Fruit fly (Drosophila melanogaster) whole organism, embryonic: ENCODE results near the gene CG33267.
A peak's percentile ranks its signal among the peaks of the same experiment; 100 is the strongest.

Experiments
- Bdp1 ChIP-seq: fragments of 200-800 bp; sonication (Bioruptor generic); optimal IDR thresholded peaks from 3 replicates; lab custom pipeline; 2016; ENCODE audit warnings: missing biosample characterization, missing genetic modification characterization
- CG1024 ChIP-seq: fragments of 200-800 bp; sonication (Bioruptor generic); IDR thresholded peaks from 2 replicates; pipeline ENCODE4 v1.3.6; 2022; ENCODE audit warnings: missing biosample characterization, missing genetic modification characterization
- CG12155 ChIP-seq: fragments of 200-800 bp; sonication (Bioruptor generic); optimal IDR thresholded peaks from 3 replicates; lab custom pipeline; 2016; ENCODE audit warnings: missing biosample characterization, missing genetic modification characterization
- CG12659 ChIP-seq: fragments of 200-800 bp; sonication (Bioruptor generic); optimal IDR thresholded peaks from 3 replicates; lab custom pipeline; 2017; ENCODE audit warnings: mild to moderate bottlenecking, missing biosample characterization, missing genetic modification reagents, missing genetic modification characterization
- CG14014 ChIP-seq: fragments of 200-800 bp; sonication (Bioruptor generic); IDR thresholded peaks from 2 replicates; pipeline ENCODE4 v1.3.6; 2022; ENCODE audit warnings: missing biosample characterization, missing genetic modification characterization
- CG14050 ChIP-seq: fragments of 200-800 bp; sonication (Bioruptor generic); IDR thresholded peaks from 3 replicates; pipeline ENCODE4 v1.3.6; 2022; ENCODE audit warnings: missing biosample characterization, missing genetic modification characterization
- CG14441 ChIP-seq: fragments of 200-800 bp; sonication (Bioruptor generic); IDR thresholded peaks from 2 replicates; pipeline ENCODE4 v1.3.6; 2022; ENCODE audit warnings: missing biosample characterization, missing genetic modification characterization
- CG15269 ChIP-seq: fragments of 200-800 bp; sonication (Bioruptor generic); optimal IDR thresholded peaks from 2 replicates; lab custom pipeline; 2018; ENCODE audit warnings: missing biosample characterization, mild to moderate bottlenecking, missing genetic modification characterization, moderate library complexity
- CG18619 ChIP-seq: fragments of 200-800 bp; sonication (Bioruptor generic); optimal IDR thresholded peaks from 3 replicates; lab custom pipeline; 2017; ENCODE audit warnings: missing biosample characterization, mild to moderate bottlenecking, missing genetic modification characterization
- CG18764 ChIP-seq: fragments of 200-800 bp; sonication (Bioruptor generic); optimal IDR thresholded peaks from 3 replicates; lab custom pipeline; 2016; ENCODE audit warnings: missing biosample characterization, missing genetic modification characterization
- CG2120 ChIP-seq: fragments of 200-800 bp; sonication (Bioruptor generic); optimal IDR thresholded peaks from 3 replicates; lab custom pipeline; 2016; ENCODE audit warnings: missing biosample characterization, missing genetic modification characterization
- CG2678 ChIP-seq: fragments of 200-800 bp; sonication (Bioruptor generic); optimal IDR thresholded peaks from 3 replicates; lab custom pipeline; 2019; ENCODE audit warnings: missing biosample characterization, mild to moderate bottlenecking, missing genetic modification characterization, moderate library complexity
- CG2712 ChIP-seq: fragments of 200-800 bp; optimal IDR thresholded peaks from 3 replicates; lab custom pipeline; 2019; ENCODE audit warnings: missing biosample characterization, mild to moderate bottlenecking, missing genetic modification characterization, moderate library complexity
- CG3065 ChIP-seq: fragments of 200-800 bp; sonication (Bioruptor generic); optimal IDR thresholded peaks from 2 replicates; lab custom pipeline; 2016; ENCODE audit warnings: missing biosample characterization, missing genetic modification characterization
- CG32532 ChIP-seq: fragments of 200-800 bp; sonication (Bioruptor generic); IDR thresholded peaks from 2 replicates; pipeline ENCODE4 v1.3.6; 2022; ENCODE audit warnings: missing biosample characterization, missing genetic modification characterization
- CG3847 ChIP-seq: fragments of 200-800 bp; sonication (Bioruptor generic); IDR thresholded peaks from 2 replicates; pipeline ENCODE4 v1.3.6; 2022; ENCODE audit warnings: missing biosample characterization, missing genetic modification characterization
- CG4854 ChIP-seq: fragments of 200-800 bp; sonication (Bioruptor generic); optimal IDR thresholded peaks from 2 replicates; lab custom pipeline; 2016; ENCODE audit warnings: missing biosample characterization, missing genetic modification characterization, inconsistent platforms
- CG6175 ChIP-seq: fragments of 200-800 bp; sonication (Bioruptor generic); IDR thresholded peaks from 3 replicates; pipeline ENCODE4 v1.3.6; 2022; ENCODE audit warnings: missing biosample characterization, missing genetic modification characterization
- CG7556 ChIP-seq: fragments of 200-800 bp; sonication (Bioruptor generic); optimal IDR thresholded peaks from 2 replicates; lab custom pipeline; 2017; ENCODE audit warnings: missing biosample characterization, mild to moderate bottlenecking, missing genetic modification characterization
- CG7839 ChIP-seq: fragments of 200-800 bp; sonication (Bioruptor generic); optimal IDR thresholded peaks from 3 replicates; lab custom pipeline; 2018; ENCODE audit warnings: missing biosample characterization, mild to moderate bottlenecking, missing genetic modification characterization, moderate library complexity
- CG8924 ChIP-seq: fragments of 200-800 bp; optimal IDR thresholded peaks from 3 replicates; lab custom pipeline; 2019; ENCODE audit warnings: missing biosample characterization, mild to moderate bottlenecking, missing genetic modification characterization, moderate library complexity
- D19B ChIP-seq: fragments of 200-800 bp; sonication (Bioruptor generic); optimal IDR thresholded peaks from 2 replicates; lab custom pipeline; 2017; ENCODE audit warnings: missing biosample characterization, mild to moderate bottlenecking, missing genetic modification characterization
- Dek ChIP-seq: fragments of 200-800 bp; sonication (Bioruptor generic); optimal IDR thresholded peaks from 3 replicates; lab custom pipeline; 2019; ENCODE audit warnings: missing biosample characterization, mild to moderate bottlenecking, missing genetic modification characterization, moderate library complexity
- Dll ChIP-seq: fragments of 200-800 bp; sonication (Bioruptor generic); IDR thresholded peaks from 4 replicates; pipeline ENCODE4 v1.3.6; 2022; ENCODE audit warnings: missing biosample characterization, missing genetic modification characterization; ENCODE audit not compliant: partially characterized antibody
- Fer3 ChIP-seq: fragments of 200-800 bp; sonication (Bioruptor generic); optimal IDR thresholded peaks from 2 replicates; lab custom pipeline; 2018; ENCODE audit warnings: missing biosample characterization, mild to moderate bottlenecking, missing genetic modification characterization, moderate library complexity
- Hand ChIP-seq: fragments of 200-800 bp; sonication (Bioruptor generic); optimal IDR thresholded peaks from 2 replicates; lab custom pipeline; 2017; ENCODE audit warnings: mild to moderate bottlenecking, missing biosample characterization, missing genetic modification reagents, missing genetic modification characterization
- Hey ChIP-seq: fragments of 200-800 bp; sonication (Bioruptor generic); optimal IDR thresholded peaks from 3 replicates; lab custom pipeline; 2018; ENCODE audit warnings: missing biosample characterization, mild to moderate bottlenecking, missing genetic modification characterization
- Ravus ChIP-seq: fragments of 200-800 bp; sonication (Bioruptor generic); IDR thresholded peaks from 2 replicates; pipeline ENCODE4 v1.3.6; 2022; ENCODE audit warnings: missing biosample characterization, missing genetic modification characterization
- Rfx ChIP-seq: fragments of 200-800 bp; sonication (Bioruptor generic); IDR thresholded peaks from 2 replicates; pipeline ENCODE4 v1.3.6; 2022; ENCODE audit warnings: missing biosample characterization, missing genetic modification characterization
- Sox102F ChIP-seq: fragments of 200-800 bp; sonication (Bioruptor generic); optimal IDR thresholded peaks from 2 replicates; lab custom pipeline; 2018; ENCODE audit warnings: missing biosample characterization, mild to moderate bottlenecking, missing genetic modification characterization, moderate library complexity
- Ssrp ChIP-seq: fragments of 200-800 bp; sonication (Bioruptor generic); optimal IDR thresholded peaks from 2 replicates; lab custom pipeline; 2018; ENCODE audit warnings: missing biosample characterization, mild to moderate bottlenecking, missing genetic modification characterization, moderate library complexity
- Vsx1 ChIP-seq: fragments of 200-800 bp; sonication (Bioruptor generic); optimal IDR thresholded peaks from 2 replicates; lab custom pipeline; 2017; ENCODE audit warnings: missing biosample characterization, mild to moderate bottlenecking, missing genetic modification characterization, missing genetic modification reagents
- Xbp1 ChIP-seq: fragments of 200-800 bp; sonication (Bioruptor generic); optimal IDR thresholded peaks from 3 replicates; lab custom pipeline; 2016; ENCODE audit warnings: missing biosample characterization, mild to moderate bottlenecking, missing genetic modification characterization
- al ChIP-seq: fragments of 200-800 bp; sonication (Bioruptor generic); IDR thresholded peaks from 2 replicates; pipeline ENCODE4 v1.3.6; 2022; ENCODE audit warnings: missing biosample characterization, missing genetic modification characterization
- bbx ChIP-seq: fragments of 200-800 bp; sonication (Bioruptor generic); IDR thresholded peaks from 2 replicates; pipeline ENCODE4 v1.3.6; 2022; ENCODE audit warnings: missing biosample characterization, missing genetic modification characterization; ENCODE audit not compliant: partially characterized antibody
- chif ChIP-seq, 2 experiments: fragments of 200-800 bp; sonication (Bioruptor generic); optimal IDR thresholded peaks; 3 replicates each; lab custom pipeline; 2016; ENCODE audit warnings: missing biosample characterization in 2 of 2, missing genetic modification characterization in 2 of 2
- dpn ChIP-seq, 2 experiments: fragments of 200-800 bp; sonication (Bioruptor generic); optimal IDR thresholded peaks; 3 replicates each; lab custom pipeline; 2016; ENCODE audit warnings: missing biosample characterization in 2 of 2, missing genetic modification characterization in 2 of 2
- eve ChIP-seq, 2 experiments: fragments of >200 bp; optimal IDR thresholded peaks; 2 replicates each; lab custom pipeline; 2017; ENCODE audit warnings: missing biosample characterization in 2 of 2, missing genetic modification characterization in 2 of 2
- grau ChIP-seq: fragments of 200-800 bp; optimal IDR thresholded peaks from 3 replicates; lab custom pipeline; 2019; ENCODE audit warnings: missing biosample characterization, mild to moderate bottlenecking, missing genetic modification characterization, moderate library complexity
- lmd ChIP-seq: fragments of 200-800 bp; sonication (Bioruptor generic); IDR thresholded peaks from 2 replicates; pipeline ENCODE4 v1.3.6; 2022; ENCODE audit warnings: missing biosample characterization, missing genetic modification characterization
- mam ChIP-seq: fragments of 200-800 bp; sonication (Bioruptor generic); optimal IDR thresholded peaks from 3 replicates; lab custom pipeline; 2016; ENCODE audit warnings: missing biosample characterization, missing genetic modification characterization
- pho ChIP-seq: fragments of 200-800 bp; sonication (Bioruptor generic); optimal IDR thresholded peaks from 2 replicates; lab custom pipeline; 2016; ENCODE audit warnings: missing biosample characterization, missing genetic modification characterization
- row ChIP-seq: fragments of 200-800 bp; sonication (Bioruptor generic); IDR thresholded peaks from 3 replicates; pipeline ENCODE4 v1.3.6; 2022; ENCODE audit warnings: missing biosample characterization, missing genetic modification characterization
- run ChIP-seq: fragments of 200-800 bp; sonication (Bioruptor generic); optimal IDR thresholded peaks from 3 replicates; lab custom pipeline; 2018; ENCODE audit warnings: missing biosample characterization, mild to moderate bottlenecking, missing genetic modification characterization
- scrt ChIP-seq: fragments of 200-800 bp; sonication (Bioruptor generic); optimal IDR thresholded peaks from 2 replicates; lab custom pipeline; 2018; ENCODE audit warnings: missing biosample characterization, mild to moderate bottlenecking, missing genetic modification characterization, moderate library complexity
- sima ChIP-seq: fragments of 200-800 bp; sonication (Bioruptor generic); optimal IDR thresholded peaks from 2 replicates; lab custom pipeline; 2016; ENCODE audit warnings: missing biosample characterization, missing genetic modification characterization
- slbo ChIP-seq: fragments of 200-800 bp; sonication (Bioruptor generic); IDR thresholded peaks from 2 replicates; pipeline ENCODE4 v1.3.6; 2022; ENCODE audit warnings: missing biosample characterization, missing genetic modification characterization
- sna ChIP-seq: fragments of 200-800 bp; sonication (Bioruptor generic); IDR thresholded peaks from 2 replicates; pipeline ENCODE4 v1.3.6; 2022; ENCODE audit warnings: missing biosample characterization, missing genetic modification characterization; ENCODE audit not compliant: partially characterized antibody
- tio ChIP-seq: fragments of 200-800 bp; sonication (Bioruptor generic); optimal IDR thresholded peaks from 2 replicates; lab custom pipeline; 2017; ENCODE audit warnings: missing biosample characterization, missing genetic modification characterization, inconsistent platforms
- unpg ChIP-seq: fragments of 200-800 bp; sonication (Bioruptor generic); optimal IDR thresholded peaks from 3 replicates; lab custom pipeline; 2018; ENCODE audit warnings: missing biosample characterization, mild to moderate bottlenecking, missing genetic modification characterization, moderate library complexity

The CG33267 gene

DNA sequence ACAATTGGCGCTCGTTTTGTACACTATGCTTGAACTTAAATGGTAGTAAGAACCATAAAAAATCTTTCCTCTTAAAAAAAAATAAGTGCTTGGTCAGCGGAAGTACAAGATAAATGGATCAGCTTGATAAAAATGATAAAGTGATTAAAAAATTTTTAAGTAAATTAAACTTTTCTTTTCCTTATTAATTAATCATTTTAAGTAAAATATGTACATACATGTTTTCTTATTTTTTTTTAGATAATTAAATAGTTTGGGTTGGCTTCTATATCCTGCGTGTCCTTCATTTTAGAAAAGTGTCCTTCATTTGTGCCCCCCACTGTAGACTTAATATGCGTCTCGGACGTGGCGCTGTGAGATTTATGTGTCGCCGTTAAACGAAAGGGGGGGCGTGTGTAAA is 7.6 kb upstream of the CG33267 start:
- TF ChIP-seq CG12659 (GFP tag; lab: Kevin White, UChicago) = peak; percentile 25
- peak; percentile 65 for TF ChIP-seq CG2678 (tag; lab: Kevin White, UChicago)
- TF ChIP-seq pho (GFP tag; lab: Kevin White, UChicago) = peak; percentile 7
- TF ChIP-seq CG14441 = no peak
- TF ChIP-seq row (GFP tag; lab: Robert Waterston, UW) = peak; percentile 15; the same call in 1 of the 3 replicates
- TF ChIP-seq Ravus (GFP tag; lab: Robert Waterston, UW) = no peak
- peak; percentile 44 for TF ChIP-seq CG18619
- TF ChIP-seq lmd (GFP tag; lab: Robert Waterston, UW) = peak; percentile 18; the same call in 1 of the 2 replicates
- 0 out of 2 replicates have a peak, but pooled peaks have one; percentile 13 for TF ChIP-seq CG3847 (GFP tag; lab: Robert Waterston, UW)
- no peak for TF ChIP-seq Dll (GFP tag; lab: Robert Waterston, UW)
- TF ChIP-seq CG3065 (GFP tag; lab: Kevin White, UChicago) = no peak
- peak; percentile 7 for TF ChIP-seq D19B (GFP tag; lab: Kevin White, UChicago)
- peak in 1 of 2 experiments; percentile 24 for TF ChIP-seq dpn (GFP tag; optimal IDR thresholded peaks at IDR 0.05; lab: Kevin White, UChicago)
- TF ChIP-seq sima = no peak
- TF ChIP-seq CG2712 (tag; lab: Kevin White, UChicago) = peak; percentile 11
- peak; percentile 57 for TF ChIP-seq CG7839 (tag; lab: Kevin White, UChicago)
- peak in 1 of 2 experiments; percentile 38 for TF ChIP-seq eve (GFP tag; optimal IDR thresholded peaks at IDR 0.05; lab: Kevin White, UChicago)
- no peak for TF ChIP-seq CG18764 (GFP tag; lab: Kevin White, UChicago)
- no peak for TF ChIP-seq run (tag; lab: Kevin White, UChicago)
- peak; percentile 61 for TF ChIP-seq grau (tag; lab: Kevin White, UChicago)
- TF ChIP-seq Hey (tag; lab: Kevin White, UChicago) = no peak
- TF ChIP-seq CG15269 (tag; lab: Kevin White, UChicago) = peak; percentile 8
- peak; percentile 75 for TF ChIP-seq CG7556 (GFP tag; lab: Kevin White, UChicago)
- TF ChIP-seq CG4854 (GFP tag; lab: Kevin White, UChicago) = no peak
- TF ChIP-seq Fer3 (tag; lab: Kevin White, UChicago) = peak; percentile 30
- TF ChIP-seq CG1024 (GFP tag; lab: Robert Waterston, UW) = no peak
- no peak for TF ChIP-seq Bdp1 (GFP tag; lab: Kevin White, UChicago)
- TF ChIP-seq Xbp1 = peak; percentile 0
- peak; percentile 23 for TF ChIP-seq CG12155
- TF ChIP-seq bbx (GFP tag; lab: Robert Waterston, UW) = no peak
- TF ChIP-seq CG6175 (GFP tag; lab: Robert Waterston, UW) = peak; percentile 17; the same call in 1 of the 3 replicates
- 0 out of 2 replicates have a peak, but pooled peaks have one; percentile 3 for TF ChIP-seq al
- peak; percentile 47 for TF ChIP-seq CG2120 (GFP tag; lab: Kevin White, UChicago)
- TF ChIP-seq Sox102F (GFP tag; lab: Kevin White, UChicago) = peak; percentile 30
- TF ChIP-seq mam (GFP tag; lab: Kevin White, UChicago) = peak; percentile 36
- peak; percentile 38; the same call in 1 of the 2 replicates for TF ChIP-seq Rfx
- no peak for TF ChIP-seq Ssrp
- TF ChIP-seq CG14014 (GFP tag; lab: Robert Waterston, UW) = 0 out of 2 replicates have a peak, but pooled peaks have one; percentile 32
- peak; percentile 64 for TF ChIP-seq Hand
- TF ChIP-seq scrt (GFP tag; lab: Kevin White, UChicago) = peak; percentile 7
- no peak for TF ChIP-seq CG8924
- TF ChIP-seq tio (GFP tag; lab: Kevin White, UChicago) = peak; percentile 34
- peak; percentile 22 for TF ChIP-seq Vsx1 (GFP tag; lab: Kevin White, UChicago)
- no peak for TF ChIP-seq chif (GFP tag; optimal IDR thresholded peaks at IDR 0.05; lab: Kevin White, UChicago)
- no peak for TF ChIP-seq CG14050 (GFP tag; lab: Robert Waterston, UW)
- TF ChIP-seq Dek (tag; lab: Kevin White, UChicago) = peak; percentile 51
- no peak for TF ChIP-seq sna
- TF ChIP-seq CG32532 (GFP tag; lab: Robert Waterston, UW) = peak; percentile 36; the same call in 1 of the 2 replicates
- TF ChIP-seq slbo (GFP tag; lab: Robert Waterston, UW) = peak; percentile 53; the same call in 1 of the 2 replicates
- TF ChIP-seq unpg (GFP tag; lab: Kevin White, UChicago) = peak; percentile 5
